Fruit fly (Drosophila melanogaster): ENCODE measurements around the gene CG9098.

CG9098 gene

dm6 chr2L:6019352-6020131, 7.4 kb upstream of the CG9098 start, which contains the start of gene H2.0 (continued):
- TF ChIP-seq ranshi (GFP tag; IDR thresholded peaks at IDR 0.05) (no peak), grau (tag; optimal IDR thresholded peaks at IDR 0.05) (peak; percentile 56), twi (tag; optimal IDR thresholded peaks at IDR 0.05) (peak; percentile 94), Nf-YB (GFP tag; optimal IDR thresholded peaks at IDR 0.05) (peak; percentile 97), cato (GFP tag; optimal IDR thresholded peaks at IDR 0.05; ENCODE audit: borderline replicate concordance) (no peak), CG8290 (GFP tag; optimal IDR thresholded peaks at IDR 0.05) (no peak), CG8290 (tag; optimal IDR thresholded peaks at IDR 0.05) (no peak), bcd (GFP tag; optimal IDR thresholded peaks at IDR 0.05) (peak; percentile 19), CG4328 (GFP tag; optimal IDR thresholded peaks at IDR 0.05) (no peak), Asciz (GFP tag; optimal IDR thresholded peaks at IDR 0.05) (no peak), mirr (GFP tag; optimal IDR thresholded peaks at IDR 0.05) (no peak), pnt (GFP tag; optimal IDR thresholded peaks at IDR 0.05) (peak; percentile 6), CG32532 (GFP tag; IDR thresholded peaks at IDR 0.05) (no peak), CG12236 (GFP tag; optimal IDR thresholded peaks at IDR 0.05) (no peak), chif (GFP tag; optimal IDR thresholded peaks at IDR 0.05) (peak in 1 of 2 experiments; percentile 49), ewg (GFP tag; optimal IDR thresholded peaks at IDR 0.05) (peak; percentile 14), CG16813 (GFP tag; IDR thresholded peaks at IDR 0.05; ENCODE audit: partially characterized antibody) (no peak), crp (GFP tag; optimal IDR thresholded peaks at IDR 0.05) (no peak), Antp (GFP tag; optimal IDR thresholded peaks at IDR 0.05) (no peak), ham (GFP tag; IDR thresholded peaks at IDR 0.05) (no peak), CG16815 (GFP tag; optimal IDR thresholded peaks at IDR 0.05) (peak; percentile 44), wdn (GFP tag; IDR thresholded peaks at IDR 0.05) (no peak), CG7357 (GFP tag; IDR thresholded peaks at IDR 0.05) (no peak), lbe (GFP tag; optimal IDR thresholded peaks at IDR 0.05) (no peak), CG14710 (tag; optimal IDR thresholded peaks at IDR 0.05) (peak; percentile 46), pb (GFP tag; optimal IDR thresholded peaks at IDR 0.05) (no peak), sna (GFP tag; IDR thresholded peaks at IDR 0.05; ENCODE audit: partially characterized antibody) (no peak), gcm (GFP tag; optimal IDR thresholded peaks at IDR 0.05) (peak; percentile 37), CG4820 (GFP tag; optimal IDR thresholded peaks at IDR 0.05) (peak; percentile 30), CG9797 (GFP tag; optimal IDR thresholded peaks at IDR 0.05) (no peak), Sry-β (GFP tag; optimal IDR thresholded peaks at IDR 0.05) (no peak), Poxn (GFP tag; IDR thresholded peaks at IDR 0.05) (no peak), CG3726 (GFP tag; IDR thresholded peaks at IDR 0.05) (no peak), CG2120 (GFP tag; optimal IDR thresholded peaks at IDR 0.05) (peak; percentile 29), CG13894 (tag; optimal IDR thresholded peaks at IDR 0.05) (no peak), CG30403 (GFP tag; optimal IDR thresholded peaks at IDR 0.05) (peak; percentile 42), lola (GFP tag; optimal IDR thresholded peaks at IDR 0.05) (peak in 1 of 3 experiments; percentile 65), org-1 (GFP tag; optimal IDR thresholded peaks at IDR 0.05) (peak; percentile 39), fd102C (GFP tag; optimal IDR thresholded peaks at IDR 0.05) (peak; percentile 3), sisA (GFP tag; IDR thresholded peaks at IDR 0.05) (no peak), corto (GFP tag; optimal IDR thresholded peaks at IDR 0.05) (no peak), dati (GFP tag; IDR thresholded peaks at IDR 0.05) (no peak), Scr (GFP tag; IDR thresholded peaks at IDR 0.05; ENCODE audit: partially characterized antibody) (no peak), Nf-YC (tag; optimal IDR thresholded peaks at IDR 0.05) (peak; percentile 97), nau (GFP tag; optimal IDR thresholded peaks at IDR 0.05) (no peak), CG17912 (GFP tag; optimal IDR thresholded peaks at IDR 0.05) (no peak), CG31388 (GFP tag; optimal IDR thresholded peaks at IDR 0.05) (no peak), Fer2 (tag; optimal IDR thresholded peaks at IDR 0.05) (no peak), Doc2 (GFP tag; IDR thresholded peaks at IDR 0.05) (no peak)

Data from whole organism, embryonic.